Worm (Caenorhabditis elegans): ENCODE data around the gene srh-104.

DNA sequence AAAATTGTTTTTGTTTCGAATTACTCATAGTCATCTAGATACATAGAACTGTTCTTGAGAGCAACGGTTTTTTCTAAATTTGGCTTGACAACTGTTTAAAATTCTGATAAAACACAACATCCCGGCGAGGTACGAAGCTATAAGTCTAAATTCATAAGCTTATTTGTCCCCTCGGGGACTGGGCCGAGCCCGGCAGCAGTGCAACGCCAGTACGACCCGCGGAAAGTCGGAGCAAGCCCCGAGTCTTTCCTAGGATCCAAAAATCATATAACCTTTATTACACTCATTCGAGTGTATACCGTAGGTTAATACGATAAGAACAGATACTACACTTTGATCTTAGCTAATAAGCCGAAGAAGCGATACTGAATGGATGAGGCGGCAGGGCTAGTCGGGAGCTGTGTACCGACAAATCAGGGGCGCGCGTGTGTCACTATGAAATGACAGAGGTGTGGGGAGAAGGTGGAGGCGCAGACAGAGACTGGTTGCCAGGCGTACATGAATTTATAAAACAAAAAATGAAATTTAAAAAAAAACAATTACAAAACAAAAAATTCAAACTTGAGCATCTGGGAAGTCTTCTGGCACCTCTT, 18.4 kb downstream of the srh-104 start:
- no peak for TF ChIP-seq tra-4 (tag; optimal IDR thresholded peaks at IDR 0.05)
- no peak for TF ChIP-seq ama-1 (optimal IDR thresholded peaks at IDR 0.05)
- no peak for TF ChIP-seq hmg-4 (GFP tag; optimal IDR thresholded peaks at IDR 0.05)
- no peak for TF ChIP-seq ets-7 (tag; optimal IDR thresholded peaks at IDR 0.05)
- no peak for TF ChIP-seq tbx-37 (GFP tag; conservative IDR thresholded peaks at IDR 0.05)
- TF ChIP-seq scrt-1 (GFP tag; IDR thresholded peaks at IDR 0.05), result no peak
- no peak for TF ChIP-seq F13C5.2 (tag; optimal IDR thresholded peaks at IDR 0.05)

All from whole organism, early embryonic.